Fruit fly (Drosophila melanogaster) whole organism, wandering third instar larva: ENCODE measurements around the gene mav.

Experiments used
- Abd-B ChIP-seq: fragments of >200 bp; optimal IDR thresholded peaks from 2 replicates; lab custom pipeline; 2017; ENCODE audit warnings: missing biosample characterization, missing genetic modification characterization
- CG9705 ChIP-seq: fragments of 200-800 bp; sonication (Bioruptor generic); optimal IDR thresholded peaks from 2 replicates; lab custom pipeline; 2018; ENCODE audit warnings: missing biosample characterization, mild to moderate bottlenecking, missing genetic modification characterization
- Dif ChIP-seq: fragments of 200-275, 200-300 bp; sonication (Bioruptor generic); optimal IDR thresholded peaks from 2 replicates; lab custom pipeline; 2018; ENCODE audit warnings: missing biosample characterization, missing genetic modification characterization; ENCODE audit not compliant: partially characterized antibody
- GATAd ChIP-seq: sonication (Bioruptor generic); optimal IDR thresholded peaks from 2 replicates; lab custom pipeline; 2016; ENCODE audit warnings: missing biosample characterization, missing genetic modification characterization
- HLH106 ChIP-seq: fragments of 200-800 bp; optimal IDR thresholded peaks from 3 replicates; lab custom pipeline; 2019; ENCODE audit warnings: missing biosample characterization, mild to moderate bottlenecking, missing genetic modification characterization, moderate library complexity
- Jra ChIP-seq: sonication (Bioruptor generic); optimal IDR thresholded peaks from 2 replicates; lab custom pipeline; 2016; ENCODE audit warnings: missing biosample characterization, missing genetic modification characterization
- Mio ChIP-seq: sonication (Bioruptor generic); optimal IDR thresholded peaks from 2 replicates; lab custom pipeline; 2016; ENCODE audit warnings: missing biosample characterization, missing genetic modification characterization
- N ChIP-seq: fragments of >200 bp; optimal IDR thresholded peaks from 2 replicates; lab custom pipeline; 2018; ENCODE audit warnings: missing biosample characterization, missing external identifiers, missing genetic modification characterization
- OdsH ChIP-seq: fragments of 200-800 bp; sonication (Bioruptor generic); optimal IDR thresholded peaks from 2 replicates; lab custom pipeline; 2016; ENCODE audit warnings: missing biosample characterization, mild to moderate bottlenecking, missing genetic modification characterization
- Rel ChIP-seq, 2 experiments: fragments of 200-800 bp; sonication (Bioruptor generic) in 1 of 2; optimal IDR thresholded peaks; 2 replicates in 1 of 2; 3 replicates in 1 of 2; lab custom pipeline; 2016 to 2019; ENCODE audit warnings: mild to moderate bottlenecking in 2 of 2, missing biosample characterization in 2 of 2, missing genetic modification characterization in 2 of 2, moderate library complexity in 1 of 2
- Sp1 ChIP-seq: fragments of 200-800 bp; sonication (Bioruptor generic); optimal IDR thresholded peaks from 3 replicates; lab custom pipeline; 2019; ENCODE audit warnings: missing biosample characterization, mild to moderate bottlenecking, missing genetic modification characterization, moderate library complexity
- br ChIP-seq: fragments of 200-800 bp; sonication (Bioruptor generic); optimal IDR thresholded peaks from 2 replicates; lab custom pipeline; 2016; ENCODE audit warnings: missing biosample characterization, missing genetic modification characterization
- dsf ChIP-seq: sonication (Bioruptor generic); optimal IDR thresholded peaks from 2 replicates; lab custom pipeline; 2016; ENCODE audit warnings: missing biosample characterization, missing genetic modification characterization, borderline replicate concordance
- fru ChIP-seq: fragments of 200-800 bp; sonication (Bioruptor generic); optimal IDR thresholded peaks from 3 replicates; lab custom pipeline; 2016; ENCODE audit warnings: missing biosample characterization, mild to moderate bottlenecking, missing genetic modification characterization
- h ChIP-seq: fragments of 200-800 bp; sonication (Bioruptor generic); optimal IDR thresholded peaks from 3 replicates; lab custom pipeline; 2016; ENCODE audit warnings: missing biosample characterization, mild to moderate bottlenecking, missing genetic modification characterization
- rgr ChIP-seq: fragments of 200-800 bp; sonication (Bioruptor generic); optimal IDR thresholded peaks from 3 replicates; lab custom pipeline; 2016; ENCODE audit warnings: missing biosample characterization, mild to moderate bottlenecking, missing genetic modification characterization
- sage ChIP-seq: fragments of 200-800 bp; sonication (Bioruptor generic); optimal IDR thresholded peaks from 2 replicates; lab custom pipeline; 2016; ENCODE audit warnings: missing biosample characterization, mild to moderate bottlenecking, missing genetic modification characterization
- sv ChIP-seq: fragments of 200-800 bp; sonication (Bioruptor generic); optimal IDR thresholded peaks from 3 replicates; lab custom pipeline; 2016; ENCODE audit warnings: missing biosample characterization, missing genetic modification characterization
- tai ChIP-seq: sonication (Bioruptor generic); optimal IDR thresholded peaks from 2 replicates; lab custom pipeline; 2016; ENCODE audit warnings: missing biosample characterization, missing genetic modification characterization
- usp ChIP-seq: fragments of >200 bp; optimal IDR thresholded peaks from 2 replicates; lab custom pipeline; 2017; ENCODE audit warnings: missing biosample characterization, missing genetic modification characterization

Gene mav

dm6 chr4:582836-583235, 43.0 kb downstream of the mav start, which contains the start of gene CG1909:
Gene CG1909, plus strand, starts transcription at chr4:583108.
- TF ChIP-seq br, result no peak
- no peak for TF ChIP-seq Sp1 (GFP tag; lab: Kevin White, UChicago)
- TF ChIP-seq Mio (GFP tag; lab: Kevin White, UChicago), result no peak
- TF ChIP-seq fru (GFP tag; lab: Kevin White, UChicago), result no peak
- TF ChIP-seq Jra (GFP tag; lab: Kevin White, UChicago), result no peak
- TF ChIP-seq Rel (GFP tag; optimal IDR thresholded peaks at IDR 0.05; lab: Kevin White, UChicago), result no peak
- TF ChIP-seq Rel (tag; optimal IDR thresholded peaks at IDR 0.05; lab: Kevin White, UChicago), result no peak
- TF ChIP-seq HLH106, result no peak
- no peak for TF ChIP-seq sv (GFP tag; lab: Kevin White, UChicago)
- TF ChIP-seq Abd-B (GFP tag; lab: Kevin White, UChicago), result no peak
- TF ChIP-seq Dif (GFP tag; lab: Kevin White, UChicago), result no peak
- no peak for TF ChIP-seq h (GFP tag; lab: Kevin White, UChicago)
- no peak for TF ChIP-seq dsf (GFP tag; lab: Kevin White, UChicago)
- no peak for TF ChIP-seq tai (GFP tag; lab: Kevin White, UChicago)
- TF ChIP-seq rgr (GFP tag; lab: Kevin White, UChicago), result no peak
- no peak for TF ChIP-seq N (GFP tag; lab: Kevin White, UChicago)
- TF ChIP-seq CG9705 (GFP tag; lab: Kevin White, UChicago), result no peak
- TF ChIP-seq OdsH (GFP tag; lab: Kevin White, UChicago), result no peak

- TF ChIP-seq usp (GFP tag; lab: Kevin White, UChicago), result no peak
- no peak for TF ChIP-seq N (GFP tag; lab: Kevin White, UChicago)
- TF ChIP-seq sage (GFP tag; lab: Kevin White, UChicago), result no peak
- TF ChIP-seq GATAd (GFP tag; lab: Kevin White, UChicago), result no peak
- TF ChIP-seq h (GFP tag; lab: Kevin White, UChicago), result no peak
Measured at dm6 chr4:576439-576838, 49.4 kb downstream of the mav start.
